Fruit fly (Drosophila melanogaster) whole organism, wandering third instar larva: ENCODE data around the gene gdl.

ENCODE experiments used
- CG32264 ChIP-seq: fragments of 200-800 bp; sonication (Bioruptor generic); optimal IDR thresholded peaks from 2 replicates; lab custom pipeline; 2016; ENCODE audit warnings: missing biosample characterization, missing genetic modification characterization
- GATAd ChIP-seq: sonication (Bioruptor generic); optimal IDR thresholded peaks from 2 replicates; lab custom pipeline; 2016; ENCODE audit warnings: missing biosample characterization, missing genetic modification characterization
- Myc ChIP-seq: fragments of >200 bp; optimal IDR thresholded peaks from 2 replicates; lab custom pipeline; 2017
- fru ChIP-seq: fragments of 200-800 bp; sonication (Bioruptor generic); optimal IDR thresholded peaks from 3 replicates; lab custom pipeline; 2016; ENCODE audit warnings: missing biosample characterization, mild to moderate bottlenecking, missing genetic modification characterization
- h ChIP-seq: fragments of 200-800 bp; sonication (Bioruptor generic); optimal IDR thresholded peaks from 3 replicates; lab custom pipeline; 2016; ENCODE audit warnings: missing biosample characterization, mild to moderate bottlenecking, missing genetic modification characterization
- lola ChIP-seq: fragments of >200 bp; optimal IDR thresholded peaks from 2 replicates; lab custom pipeline; 2017; ENCODE audit warnings: missing biosample characterization, missing genetic modification characterization
- usp ChIP-seq: fragments of >200 bp; optimal IDR thresholded peaks from 2 replicates; lab custom pipeline; 2017; ENCODE audit warnings: missing biosample characterization, missing genetic modification characterization

DNA sequence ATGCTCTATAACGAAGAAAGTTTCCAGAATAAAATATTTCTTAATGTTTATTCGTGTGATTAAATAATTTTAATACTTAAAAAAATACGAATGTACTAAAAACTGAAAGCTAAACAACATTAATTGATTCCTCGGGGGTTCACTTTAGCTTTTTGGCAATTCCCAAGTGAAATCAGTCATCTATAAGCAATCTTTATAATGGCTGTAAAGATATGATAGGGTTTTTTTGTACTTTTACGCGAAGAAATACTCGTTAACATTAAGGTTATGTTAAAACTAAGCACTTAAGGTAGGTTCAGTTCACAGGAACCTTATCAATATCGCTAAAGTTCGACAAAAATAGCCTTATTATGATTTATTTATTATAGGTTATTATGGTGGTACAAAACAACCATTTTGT lies 10.7 kb downstream of the gdl start:
- no peak for TF ChIP-seq lola (GFP tag; lab: Kevin White, UChicago)
- TF ChIP-seq GATAd (GFP tag; lab: Kevin White, UChicago): no peak
- TF ChIP-seq h (GFP tag; lab: Kevin White, UChicago): no peak
- no peak for TF ChIP-seq fru (GFP tag; lab: Kevin White, UChicago)
- no peak for TF ChIP-seq usp (GFP tag; lab: Kevin White, UChicago)
- TF ChIP-seq CG32264 (GFP tag; lab: Kevin White, UChicago): no peak
- TF ChIP-seq Myc: no peak
